Worm (Caenorhabditis elegans) whole organism, L4 larva: Measurements from ENCODE around the gene F55B11.6.

Experiments
- F10B5.3 ChIP-seq: sonication (generic microtip); optimal IDR thresholded peaks from 2 replicates; lab custom pipeline; 2016; ENCODE audit warnings: mild to moderate bottlenecking, missing genetic modification characterization, missing compliant biosample characterization
- F26F4.8 ChIP-seq: fragments of 200-800 bp; sonication (Bioruptor generic); conservative IDR thresholded peaks from 2 replicates; pipeline ENCODE4 v1.3.6; 2022; ENCODE audit warnings: missing genetic modification characterization, missing compliant biosample characterization
- F49E8.2 ChIP-seq: sonication (generic microtip); optimal IDR thresholded peaks from 2 replicates; lab custom pipeline; 2016; ENCODE audit warnings: missing compliant biosample characterization, mild to moderate bottlenecking, missing genetic modification characterization, borderline replicate concordance
- R02D3.7 ChIP-seq: fragments of 150-350 bp; sonication (generic microtip); optimal IDR thresholded peaks from 3 replicates; lab custom pipeline; 2014; ENCODE audit warnings: missing biosample characterization, missing genetic modification characterization
- Y105C5A.15 ChIP-seq: fragments of 200-800 bp; sonication (Bioruptor generic); IDR thresholded peaks from 2 replicates; pipeline ENCODE4 v1.3.6; 2022; ENCODE audit warnings: missing genetic modification characterization, missing compliant biosample characterization
- Y5F2A.4 ChIP-seq: fragments of 200-800 bp; sonication (Bioruptor generic); optimal IDR thresholded peaks from 2 replicates; lab custom pipeline; 2018; ENCODE audit warnings: mild to moderate bottlenecking, missing genetic modification characterization, missing compliant biosample characterization
- Y75B8A.6 ChIP-seq: fragments of 200-800 bp; sonication (Bioruptor generic); IDR thresholded peaks from 2 replicates; pipeline ENCODE4 v1.3.6; 2022; ENCODE audit warnings: missing genetic modification reagents, missing genetic modification characterization, missing compliant biosample characterization
- ZK337.2 ChIP-seq: fragments of 200-800 bp; sonication (Bioruptor generic); IDR thresholded peaks from 2 replicates; pipeline ENCODE4 v1.3.6; 2022; ENCODE audit warnings: missing genetic modification reagents, missing genetic modification characterization, missing compliant biosample characterization
- ZK546.5 ChIP-seq, 2 experiments: sonication (generic microtip); optimal IDR thresholded peaks; 2 replicates each; lab custom pipeline; 2017; ENCODE audit warnings: missing biosample characterization in 2 of 2, missing genetic modification characterization in 2 of 2
- aha-1 ChIP-seq: fragments of 150-350 bp; peaks from one replicate; lab custom pipeline; 2014; ENCODE audit warnings: missing biosample characterization, missing genetic modification characterization
- aly-2 ChIP-seq: sonication (generic microtip); optimal IDR thresholded peaks from 2 replicates; lab custom pipeline; 2018; ENCODE audit warnings: missing biosample characterization, missing genetic modification characterization
- arid-1 ChIP-seq: fragments of 200-800 bp; sonication (Bioruptor generic); conservative IDR thresholded peaks from 2 replicates; pipeline ENCODE4 v1.3.6; 2022; ENCODE audit warnings: missing genetic modification reagents, missing genetic modification characterization, missing compliant biosample characterization
- attf-4 ChIP-seq: sonication (generic microtip); optimal IDR thresholded peaks from 3 replicates; lab custom pipeline; 2017; ENCODE audit warnings: missing biosample characterization, missing genetic modification characterization
- ceh-20 ChIP-seq: fragments of 200-800 bp; sonication (Bioruptor generic); IDR thresholded peaks from 2 replicates; pipeline ENCODE4 v1.3.6; 2022; ENCODE audit warnings: missing genetic modification reagents, missing genetic modification characterization, missing compliant biosample characterization
- ceh-32 ChIP-seq: sonication (generic microtip); optimal IDR thresholded peaks from 2 replicates; lab custom pipeline; 2016; ENCODE audit warnings: mild to moderate bottlenecking, missing genetic modification characterization, missing compliant biosample characterization; ENCODE audit not compliant: poor library complexity
- ceh-62 ChIP-seq: sonication (generic microtip); optimal IDR thresholded peaks from 2 replicates; lab custom pipeline; 2017; ENCODE audit warnings: missing biosample characterization, missing genetic modification characterization
- ceh-82 ChIP-seq: sonication (generic microtip); optimal IDR thresholded peaks from 2 replicates; lab custom pipeline; 2017; ENCODE audit warnings: missing biosample characterization, missing genetic modification characterization
- ctbp-1 ChIP-seq: fragments of 200-800 bp; sonication (Bioruptor generic); IDR thresholded peaks from 2 replicates; pipeline ENCODE4 v1.3.6; 2022; ENCODE audit warnings: missing genetic modification reagents, missing genetic modification characterization, missing compliant biosample characterization
- daf-12 ChIP-seq: fragments of 150-350 bp; optimal IDR thresholded peaks from 2 replicates; lab custom pipeline; 2014; ENCODE audit warnings: missing biosample characterization, missing genetic modification reagents, missing genetic modification characterization
- daf-19 ChIP-seq: fragments of 200-800 bp; sonication (Bioruptor generic); conservative IDR thresholded peaks from 2 replicates; pipeline ENCODE4 v1.3.6; 2022; ENCODE audit warnings: missing genetic modification characterization, missing compliant biosample characterization
- dmd-6 ChIP-seq: fragments of 200-800 bp; sonication (Bioruptor generic); IDR thresholded peaks from 2 replicates; pipeline ENCODE4 v1.3.6; 2022; ENCODE audit warnings: missing genetic modification reagents, missing genetic modification characterization, missing compliant biosample characterization
- dmd-8 ChIP-seq: fragments of 200-800 bp; sonication (Bioruptor generic); IDR thresholded peaks from 2 replicates; pipeline ENCODE4 v1.3.6; 2022; ENCODE audit warnings: missing genetic modification characterization, missing compliant biosample characterization
- dmd-9 ChIP-seq: fragments of 200-800 bp; sonication (Bioruptor generic); IDR thresholded peaks from 2 replicates; pipeline ENCODE4 v1.3.6; 2022; ENCODE audit warnings: missing genetic modification reagents, missing genetic modification characterization, missing compliant biosample characterization
- egl-27 ChIP-seq: sonication (generic microtip); optimal IDR thresholded peaks from 3 replicates; lab custom pipeline; 2017; ENCODE audit warnings: missing biosample characterization, missing genetic modification reagents, missing genetic modification characterization
- egl-43 ChIP-seq: fragments of 200-800 bp; sonication (Bioruptor generic); IDR thresholded peaks from 2 replicates; pipeline ENCODE4 v1.3.6; 2022; ENCODE audit warnings: missing genetic modification reagents, missing genetic modification characterization, missing compliant biosample characterization
- gei-8 ChIP-seq: fragments of 200-800 bp; sonication (Bioruptor generic); optimal IDR thresholded peaks from 2 replicates; lab custom pipeline; 2018; ENCODE audit warnings: mild to moderate bottlenecking, missing genetic modification characterization, missing compliant biosample characterization
- hif-1 ChIP-seq, 2 experiments: sonication (generic microtip); optimal IDR thresholded peaks; 2 replicates each; lab custom pipeline; 2016 to 2017; ENCODE audit warnings: missing compliant biosample characterization in 2 of 2, missing genetic modification characterization in 2 of 2, missing genetic modification reagents in 2 of 2, missing genotype in 2 of 2, mild to moderate bottlenecking in 1 of 2
- hlh-11 ChIP-seq: fragments of 200-800 bp; sonication (Bioruptor generic); optimal IDR thresholded peaks from 2 replicates; lab custom pipeline; 2018; ENCODE audit warnings: mild to moderate bottlenecking, missing genetic modification characterization, missing compliant biosample characterization
- hlh-30 ChIP-seq: sonication (generic microtip); optimal IDR thresholded peaks from 2 replicates; lab custom pipeline; 2017; ENCODE audit warnings: antibody characterized with exemption, mild to moderate bottlenecking, missing genetic modification characterization, missing compliant biosample characterization; ENCODE audit not compliant: insufficient read depth
- hmg-1.1 ChIP-seq: fragments of 200-800 bp; sonication (Bioruptor generic); IDR thresholded peaks from 2 replicates; pipeline ENCODE4 v1.3.6; 2022; ENCODE audit warnings: missing genetic modification reagents, missing genetic modification characterization, missing compliant biosample characterization
- jun-1 ChIP-seq: fragments of 150-350 bp; optimal IDR thresholded peaks from 2 replicates; lab custom pipeline; 2014; ENCODE audit warnings: missing biosample characterization, missing genetic modification reagents, missing genetic modification characterization
- lim-7 ChIP-seq: fragments of 200-800 bp; sonication (Bioruptor generic); IDR thresholded peaks from 2 replicates; pipeline ENCODE4 v1.3.6; 2022; ENCODE audit warnings: missing genetic modification characterization, missing compliant biosample characterization
- lin-13 ChIP-seq: fragments of 150-350 bp; optimal IDR thresholded peaks from 2 replicates; lab custom pipeline; 2014; ENCODE audit warnings: missing biosample characterization, missing genetic modification reagents, missing genetic modification characterization
- lin-15B ChIP-seq: fragments of 150-350 bp; sonication (generic microtip); optimal IDR thresholded peaks from 3 replicates; lab custom pipeline; 2014; ENCODE audit warnings: missing biosample characterization, missing genetic modification characterization
- lin-39 ChIP-seq: fragments of 150-350 bp; optimal IDR thresholded peaks from 2 replicates; lab custom pipeline; 2014; ENCODE audit warnings: missing biosample characterization, missing genetic modification reagents, missing genetic modification characterization
- madf-5 ChIP-seq, 2 experiments: fragments of 200-800 bp; sonication (Bioruptor generic); IDR thresholded peaks; 2 replicates each; pipeline ENCODE4 v1.3.6; 2022; ENCODE audit warnings: missing compliant biosample characterization in 2 of 2, missing genetic modification characterization in 2 of 2
- mdt-29 ChIP-seq: fragments of 200-800 bp; sonication (Bioruptor generic); IDR thresholded peaks from 2 replicates; pipeline ENCODE4 v1.3.6; 2022; ENCODE audit warnings: missing genetic modification reagents, missing genetic modification characterization, missing compliant biosample characterization
- mep-1 ChIP-seq: fragments of 150-350 bp; sonication (generic microtip); optimal IDR thresholded peaks from 3 replicates; lab custom pipeline; 2014; ENCODE audit warnings: missing biosample characterization, missing genetic modification characterization
- mxl-2 ChIP-seq: fragments of 200-800 bp; sonication (Bioruptor generic); conservative IDR thresholded peaks from 2 replicates; pipeline ENCODE4 v1.3.6; 2022; ENCODE audit warnings: missing genetic modification reagents, missing genetic modification characterization, missing compliant biosample characterization
- nhr-102 ChIP-seq: sonication (generic microtip); optimal IDR thresholded peaks from 2 replicates; lab custom pipeline; 2016; ENCODE audit warnings: mild to moderate bottlenecking, missing genetic modification characterization, moderate library complexity, missing compliant biosample characterization
- nhr-11 ChIP-seq: fragments of 150-350 bp; optimal IDR thresholded peaks from 2 replicates; lab custom pipeline; 2014; ENCODE audit warnings: missing biosample characterization, missing genetic modification characterization
- nhr-25 ChIP-seq: sonication (generic microtip); optimal IDR thresholded peaks from 2 replicates; lab custom pipeline; 2017; ENCODE audit warnings: missing genetic modification characterization, mild to moderate bottlenecking, missing compliant biosample characterization, antibody characterized with exemption, moderate library complexity, borderline replicate concordance; ENCODE audit not compliant: insufficient read depth
- nhr-42 ChIP-seq: fragments of 200-800 bp; sonication (Bioruptor generic); IDR thresholded peaks from 2 replicates; pipeline ENCODE4 v1.3.6; 2022; ENCODE audit warnings: missing genetic modification characterization, missing compliant biosample characterization
- snpc-4 ChIP-seq: fragments of 150-350 bp; optimal IDR thresholded peaks from 2 replicates; lab custom pipeline; 2014; ENCODE audit warnings: missing biosample characterization, missing genetic modification characterization
- spr-1 ChIP-seq: sonication (generic microtip); optimal IDR thresholded peaks from 2 replicates; lab custom pipeline; 2016; ENCODE audit warnings: mild to moderate bottlenecking, missing genetic modification characterization, missing compliant biosample characterization
- spr-3 ChIP-seq: fragments of 200-800 bp; sonication (Bioruptor generic); optimal IDR thresholded peaks from 2 replicates; lab custom pipeline; 2018; ENCODE audit warnings: mild to moderate bottlenecking, missing genetic modification characterization, missing compliant biosample characterization
- tag-97 ChIP-seq: fragments of 200-800 bp; sonication (Bioruptor generic); IDR thresholded peaks from 2 replicates; pipeline ENCODE4 v1.3.6; 2022; ENCODE audit warnings: missing genetic modification characterization, missing compliant biosample characterization
- unc-130 ChIP-seq: sonication (generic microtip); optimal IDR thresholded peaks from 2 replicates; lab custom pipeline; 2016; ENCODE audit warnings: missing genetic modification reagents, missing genetic modification characterization, missing compliant biosample characterization
- unc-62 ChIP-seq, 3 experiments: fragments of 150-350 bp in 1 of 3; sonication (generic microtip); optimal IDR thresholded peaks in 2 of 3; peaks in 1 of 3; 1 replicate in 1 of 3; 2 replicates in 2 of 3; lab custom pipeline; 2014 to 2017; ENCODE audit warnings: missing biosample characterization in 3 of 3, missing genetic modification characterization in 3 of 3, missing genetic modification reagents in 3 of 3, missing genotype in 1 of 3
- zip-11 ChIP-seq: fragments of 200-800 bp; sonication (Bioruptor generic); IDR thresholded peaks from 2 replicates; pipeline ENCODE4 v1.3.6; 2022; ENCODE audit warnings: missing genetic modification characterization, missing compliant biosample characterization
- zip-2 ChIP-seq: fragments of 150-350 bp; optimal IDR thresholded peaks from 2 replicates; lab custom pipeline; 2014; ENCODE audit warnings: missing biosample characterization, missing genetic modification characterization
- ztf-11 ChIP-seq: fragments of 150-350 bp; optimal IDR thresholded peaks from 2 replicates; lab custom pipeline; 2014; ENCODE audit warnings: missing biosample characterization, missing genetic modification characterization

Gene F55B11.6

ce11 chrIV:14414200-14414599, 2.8 kb downstream of the F55B11.6 start (continued):
- no peak for TF ChIP-seq F10B5.3 (tag; lab: Kevin White, UChicago)
- TF ChIP-seq nhr-11 (tag; lab: Kevin White, UChicago) = no peak
- no peak for TF ChIP-seq daf-12
- TF ChIP-seq mdt-29 (GFP tag; lab: Robert Waterston, UW) = no peak
- TF ChIP-seq F26F4.8 (GFP tag; lab: Robert Waterston, UW) = no peak
- no peak for TF ChIP-seq egl-27
- no peak for TF ChIP-seq aha-1 (tag; lab: Kevin White, UChicago)
- TF ChIP-seq arid-1 (GFP tag; lab: Robert Waterston, UW) = no peak
- no peak for TF ChIP-seq Y5F2A.4
- TF ChIP-seq hlh-30 (tag; lab: Kevin White, UChicago) = peak; percentile 65
- TF ChIP-seq jun-1 (tag; lab: Kevin White, UChicago) = no peak
- peak; percentile 70 for TF ChIP-seq nhr-102 (tag; lab: Kevin White, UChicago)
- TF ChIP-seq dmd-8 (GFP tag; lab: Robert Waterston, UW) = no peak
- no peak for TF ChIP-seq ceh-32 (tag; lab: Kevin White, UChicago)
- no peak for TF ChIP-seq spr-1 (tag; lab: Kevin White, UChicago)
- no peak for TF ChIP-seq ZK546.5 (tag; optimal IDR thresholded peaks at IDR 0.05; lab: Kevin White, UChicago)
- no peak for TF ChIP-seq ctbp-1 (GFP tag; lab: Robert Waterston, UW)
- no peak for TF ChIP-seq aly-2 (tag; lab: Kevin White, UChicago)
- no peak for TF ChIP-seq attf-4 (tag; lab: Kevin White, UChicago)
- TF ChIP-seq ztf-11 (tag; lab: Kevin White, UChicago) = no peak
- TF ChIP-seq gei-8 (GFP tag; lab: Kevin White, UChicago) = no peak
- TF ChIP-seq snpc-4 (tag; lab: Kevin White, UChicago) = no peak
- no peak for TF ChIP-seq lin-15B (tag; lab: Kevin White, UChicago)
- no peak for TF ChIP-seq F49E8.2 (tag; lab: Kevin White, UChicago)
- no peak for TF ChIP-seq madf-5 (GFP tag; IDR thresholded peaks at IDR 0.05; lab: Robert Waterston, UW)
- TF ChIP-seq ZK337.2 (GFP tag; lab: Robert Waterston, UW) = no peak
- no peak for TF ChIP-seq Y75B8A.6 (GFP tag; lab: Robert Waterston, UW)
- no peak for TF ChIP-seq mxl-2 (GFP tag; lab: Robert Waterston, UW)
- no peak for TF ChIP-seq daf-19 (GFP tag; lab: Robert Waterston, UW)
- TF ChIP-seq Y105C5A.15 (GFP tag; lab: Robert Waterston, UW) = no peak
- no peak for TF ChIP-seq tag-97 (GFP tag; lab: Robert Waterston, UW)
- TF ChIP-seq spr-3 (GFP tag; lab: Kevin White, UChicago) = no peak
- TF ChIP-seq lin-39 = no peak
- no peak for TF ChIP-seq lim-7 (GFP tag; lab: Robert Waterston, UW)
- TF ChIP-seq mep-1 = no peak
- no peak for TF ChIP-seq ceh-62 (tag; lab: Kevin White, UChicago)
- TF ChIP-seq hmg-1.1 (GFP tag; lab: Robert Waterston, UW) = no peak
- TF ChIP-seq dmd-9 = no peak
- no peak for TF ChIP-seq R02D3.7 (tag; lab: Kevin White, UChicago)
- TF ChIP-seq hlh-11 (tag; lab: Kevin White, UChicago) = no peak
- TF ChIP-seq unc-130 = no peak
- no peak for TF ChIP-seq ceh-82 (tag; lab: Kevin White, UChicago)
- TF ChIP-seq unc-62 (GFP tag; optimal IDR thresholded peaks at IDR 0.05 in 1 of 2; lab: Kevin White, UChicago) = no peak
- TF ChIP-seq unc-62 (tag; optimal IDR thresholded peaks at IDR 0.05; lab: Kevin White, UChicago) = no peak
- no peak for TF ChIP-seq egl-43 (GFP tag; lab: Robert Waterston, UW)
- no peak for TF ChIP-seq nhr-25 (tag; lab: Kevin White, UChicago)
- no peak for TF ChIP-seq nhr-42
- TF ChIP-seq hif-1 (tag; optimal IDR thresholded peaks at IDR 0.05; lab: Kevin White, UChicago) = no peak
- TF ChIP-seq ceh-20 (GFP tag; lab: Robert Waterston, UW) = no peak
- peak; percentile 99 for TF ChIP-seq dmd-6
- TF ChIP-seq zip-2 (tag; lab: Kevin White, UChicago) = no peak
- no peak for TF ChIP-seq zip-11
- TF ChIP-seq lin-13 (GFP tag; lab: Kevin White, UChicago) = no peak
